Worm (Caenorhabditis elegans) whole organism, L4 larva: ENCODE measurements around the gene sod-3.

Experiments used
- F10B5.3 ChIP-seq: sonication (generic microtip); optimal IDR thresholded peaks from 2 replicates; lab custom pipeline; 2016; ENCODE audit warnings: mild to moderate bottlenecking, missing genetic modification characterization, missing compliant biosample characterization
- T20F7.1 ChIP-seq: fragments of 200-800 bp; sonication (Bioruptor generic); optimal IDR thresholded peaks from 2 replicates; lab custom pipeline; 2018; ENCODE audit warnings: mild to moderate bottlenecking, missing genetic modification characterization, missing compliant biosample characterization
- T26A8.4 ChIP-seq: fragments of 200-800 bp; sonication (Bioruptor generic); IDR thresholded peaks from 2 replicates; pipeline ENCODE4 v1.3.6; 2022; ENCODE audit warnings: missing genetic modification characterization, missing compliant biosample characterization
- Y105C5A.15 ChIP-seq: fragments of 200-800 bp; sonication (Bioruptor generic); IDR thresholded peaks from 2 replicates; pipeline ENCODE4 v1.3.6; 2022; ENCODE audit warnings: missing genetic modification characterization, missing compliant biosample characterization
- Y48G9A.11 ChIP-seq: fragments of 200-800 bp; sonication (Bioruptor generic); IDR thresholded peaks from 2 replicates; pipeline ENCODE4 v1.3.6; 2022; ENCODE audit warnings: missing genetic modification reagents, missing genetic modification characterization, missing compliant biosample characterization
- Y5F2A.4 ChIP-seq: fragments of 200-800 bp; sonication (Bioruptor generic); optimal IDR thresholded peaks from 2 replicates; lab custom pipeline; 2018; ENCODE audit warnings: mild to moderate bottlenecking, missing genetic modification characterization, missing compliant biosample characterization
- ZK337.2 ChIP-seq: fragments of 200-800 bp; sonication (Bioruptor generic); IDR thresholded peaks from 2 replicates; pipeline ENCODE4 v1.3.6; 2022; ENCODE audit warnings: missing genetic modification reagents, missing genetic modification characterization, missing compliant biosample characterization
- ama-1 ChIP-seq: fragments of 150-350 bp; optimal IDR thresholded peaks from 2 replicates; lab custom pipeline; 2014; ENCODE audit warnings: inconsistent platforms, mixed read lengths
- arid-1 ChIP-seq: fragments of 200-800 bp; sonication (Bioruptor generic); conservative IDR thresholded peaks from 2 replicates; pipeline ENCODE4 v1.3.6; 2022; ENCODE audit warnings: missing genetic modification reagents, missing genetic modification characterization, missing compliant biosample characterization
- ceh-20 ChIP-seq: fragments of 200-800 bp; sonication (Bioruptor generic); IDR thresholded peaks from 2 replicates; pipeline ENCODE4 v1.3.6; 2022; ENCODE audit warnings: missing genetic modification reagents, missing genetic modification characterization, missing compliant biosample characterization
- ceh-28 ChIP-seq: fragments of 150-350 bp; optimal IDR thresholded peaks from 2 replicates; lab custom pipeline; 2014; ENCODE audit warnings: missing biosample characterization, missing genetic modification reagents, missing genetic modification characterization
- ceh-32 ChIP-seq: sonication (generic microtip); optimal IDR thresholded peaks from 2 replicates; lab custom pipeline; 2016; ENCODE audit warnings: mild to moderate bottlenecking, missing genetic modification characterization, missing compliant biosample characterization; ENCODE audit not compliant: poor library complexity
- ceh-44 ChIP-seq: fragments of 200-800 bp; sonication (Bioruptor generic); IDR thresholded peaks from 2 replicates; pipeline ENCODE4 v1.3.6; 2022; ENCODE audit warnings: missing genetic modification reagents, missing genetic modification characterization, missing compliant biosample characterization
- ceh-82 ChIP-seq: sonication (generic microtip); optimal IDR thresholded peaks from 2 replicates; lab custom pipeline; 2017; ENCODE audit warnings: missing biosample characterization, missing genetic modification characterization
- cey-2 ChIP-seq: sonication (generic microtip); optimal IDR thresholded peaks from 3 replicates; lab custom pipeline; 2017; ENCODE audit warnings: missing genetic modification characterization, mild to moderate bottlenecking, missing compliant biosample characterization, antibody characterized with exemption, borderline replicate concordance; ENCODE audit not compliant: insufficient read depth
- daf-12 ChIP-seq: fragments of 150-350 bp; optimal IDR thresholded peaks from 2 replicates; lab custom pipeline; 2014; ENCODE audit warnings: missing biosample characterization, missing genetic modification reagents, missing genetic modification characterization
- daf-16 ChIP-seq, 3 experiments: sonication (generic microtip); optimal IDR thresholded peaks; 2 replicates each; lab custom pipeline; 2016 to 2017; ENCODE audit warnings: missing genetic modification characterization in 3 of 3, missing genetic modification reagents in 3 of 3, mild to moderate bottlenecking in 2 of 3, missing compliant biosample characterization in 2 of 3, missing biosample characterization in 1 of 3, moderate library complexity in 1 of 3
- dmd-8 ChIP-seq: fragments of 200-800 bp; sonication (Bioruptor generic); IDR thresholded peaks from 2 replicates; pipeline ENCODE4 v1.3.6; 2022; ENCODE audit warnings: missing genetic modification characterization, missing compliant biosample characterization
- dmd-9 ChIP-seq: fragments of 200-800 bp; sonication (Bioruptor generic); IDR thresholded peaks from 2 replicates; pipeline ENCODE4 v1.3.6; 2022; ENCODE audit warnings: missing genetic modification reagents, missing genetic modification characterization, missing compliant biosample characterization
- dpl-1 ChIP-seq: fragments of 150-350 bp; optimal IDR thresholded peaks from 2 replicates; lab custom pipeline; 2014; ENCODE audit warnings: missing biosample characterization, missing genetic modification reagents, missing genetic modification characterization
- egl-27 ChIP-seq: sonication (generic microtip); optimal IDR thresholded peaks from 3 replicates; lab custom pipeline; 2017; ENCODE audit warnings: missing biosample characterization, missing genetic modification reagents, missing genetic modification characterization
- hmg-1.1 ChIP-seq: fragments of 200-800 bp; sonication (Bioruptor generic); IDR thresholded peaks from 2 replicates; pipeline ENCODE4 v1.3.6; 2022; ENCODE audit warnings: missing genetic modification reagents, missing genetic modification characterization, missing compliant biosample characterization
- jun-1 ChIP-seq: fragments of 150-350 bp; optimal IDR thresholded peaks from 2 replicates; lab custom pipeline; 2014; ENCODE audit warnings: missing biosample characterization, missing genetic modification reagents, missing genetic modification characterization
- lin-1 ChIP-seq: fragments of 200-800 bp; sonication (Bioruptor generic); IDR thresholded peaks from 2 replicates; pipeline ENCODE4 v1.3.6; 2022; ENCODE audit warnings: missing genetic modification reagents, missing genetic modification characterization, missing compliant biosample characterization
- lin-13 ChIP-seq: fragments of 150-350 bp; optimal IDR thresholded peaks from 2 replicates; lab custom pipeline; 2014; ENCODE audit warnings: missing biosample characterization, missing genetic modification reagents, missing genetic modification characterization
- lin-15B ChIP-seq: fragments of 150-350 bp; sonication (generic microtip); optimal IDR thresholded peaks from 3 replicates; lab custom pipeline; 2014; ENCODE audit warnings: missing biosample characterization, missing genetic modification characterization
- madf-5 ChIP-seq, 2 experiments: fragments of 200-800 bp; sonication (Bioruptor generic); IDR thresholded peaks; 2 replicates each; pipeline ENCODE4 v1.3.6; 2022; ENCODE audit warnings: missing compliant biosample characterization in 2 of 2, missing genetic modification characterization in 2 of 2
- madf-9 ChIP-seq: fragments of 200-800 bp; sonication (Bioruptor generic); conservative IDR thresholded peaks from 2 replicates; pipeline ENCODE4 v1.3.6; 2022; ENCODE audit warnings: missing genetic modification reagents, missing genetic modification characterization, missing compliant biosample characterization
- mdl-1 ChIP-seq, 2 experiments: fragments of 150-350 bp in 1 of 2; sonication (generic microtip) in 1 of 2; optimal IDR thresholded peaks; 2 replicates each; lab custom pipeline; 2014 to 2017; ENCODE audit warnings: missing biosample characterization in 2 of 2, missing genetic modification characterization in 2 of 2
- mep-1 ChIP-seq: fragments of 150-350 bp; sonication (generic microtip); optimal IDR thresholded peaks from 3 replicates; lab custom pipeline; 2014; ENCODE audit warnings: missing biosample characterization, missing genetic modification characterization
- nhr-102 ChIP-seq: sonication (generic microtip); optimal IDR thresholded peaks from 2 replicates; lab custom pipeline; 2016; ENCODE audit warnings: mild to moderate bottlenecking, missing genetic modification characterization, moderate library complexity, missing compliant biosample characterization
- nhr-25 ChIP-seq: sonication (generic microtip); optimal IDR thresholded peaks from 2 replicates; lab custom pipeline; 2017; ENCODE audit warnings: missing genetic modification characterization, mild to moderate bottlenecking, missing compliant biosample characterization, antibody characterized with exemption, moderate library complexity, borderline replicate concordance; ENCODE audit not compliant: insufficient read depth
- nhr-41 ChIP-seq: fragments of 200-800 bp; sonication (Bioruptor generic); IDR thresholded peaks from 2 replicates; pipeline ENCODE4 v1.3.6; 2022; ENCODE audit warnings: missing genetic modification reagents, missing genetic modification characterization, missing compliant biosample characterization
- nhr-42 ChIP-seq: fragments of 200-800 bp; sonication (Bioruptor generic); IDR thresholded peaks from 2 replicates; pipeline ENCODE4 v1.3.6; 2022; ENCODE audit warnings: missing genetic modification characterization, missing compliant biosample characterization
- nhr-6 ChIP-seq: fragments of 150-350 bp; optimal IDR thresholded peaks from 2 replicates; lab custom pipeline; 2014; ENCODE audit warnings: missing biosample characterization, missing genetic modification characterization
- nhr-77 ChIP-seq: fragments of 150-350 bp; optimal IDR thresholded peaks from 2 replicates; lab custom pipeline; 2014; ENCODE audit warnings: missing biosample characterization, missing genetic modification characterization
- rbr-2 ChIP-seq: sonication (generic microtip); optimal IDR thresholded peaks from 2 replicates; lab custom pipeline; 2016; ENCODE audit warnings: missing genotype, missing genetic modification characterization, missing compliant biosample characterization
- set-16 ChIP-seq: fragments of 200-800 bp; sonication (Bioruptor generic); IDR thresholded peaks from 2 replicates; pipeline ENCODE4 v1.3.6; 2022; ENCODE audit warnings: missing genetic modification reagents, missing genetic modification characterization, missing compliant biosample characterization
- snpc-1.2 ChIP-seq: fragments of 200-800 bp; sonication (Bioruptor generic); IDR thresholded peaks from 2 replicates; pipeline ENCODE4 v1.3.6; 2022; ENCODE audit warnings: missing genetic modification reagents, missing genetic modification characterization, missing compliant biosample characterization
- snpc-4 ChIP-seq: fragments of 150-350 bp; optimal IDR thresholded peaks from 2 replicates; lab custom pipeline; 2014; ENCODE audit warnings: missing biosample characterization, missing genetic modification characterization
- spr-3 ChIP-seq: fragments of 200-800 bp; sonication (Bioruptor generic); optimal IDR thresholded peaks from 2 replicates; lab custom pipeline; 2018; ENCODE audit warnings: mild to moderate bottlenecking, missing genetic modification characterization, missing compliant biosample characterization
- tag-97 ChIP-seq: fragments of 200-800 bp; sonication (Bioruptor generic); IDR thresholded peaks from 2 replicates; pipeline ENCODE4 v1.3.6; 2022; ENCODE audit warnings: missing genetic modification characterization, missing compliant biosample characterization
- tra-1 ChIP-seq: fragments of 200-800 bp; sonication (Bioruptor generic); IDR thresholded peaks from 2 replicates; pipeline ENCODE4 v1.3.6; 2022; ENCODE audit warnings: missing genetic modification reagents, missing genetic modification characterization, missing compliant biosample characterization
- unc-39 ChIP-seq: sonication (generic microtip); optimal IDR thresholded peaks from 2 replicates; lab custom pipeline; 2017; ENCODE audit warnings: missing biosample characterization, missing genetic modification characterization
- unc-62 ChIP-seq, 3 experiments: fragments of 150-350 bp in 1 of 3; sonication (generic microtip); optimal IDR thresholded peaks in 2 of 3; peaks in 1 of 3; 1 replicate in 1 of 3; 2 replicates in 2 of 3; lab custom pipeline; 2014 to 2017; ENCODE audit warnings: missing biosample characterization in 3 of 3, missing genetic modification characterization in 3 of 3, missing genetic modification reagents in 3 of 3, missing genotype in 1 of 3
- vab-7 ChIP-seq: fragments of 200-800 bp; sonication (Bioruptor generic); IDR thresholded peaks from 2 replicates; pipeline ENCODE4 v1.3.6; 2022; ENCODE audit warnings: missing genetic modification reagents, missing genetic modification characterization, missing compliant biosample characterization
- zag-1 ChIP-seq: fragments of 150-350 bp; optimal IDR thresholded peaks from 2 replicates; lab custom pipeline; 2014; ENCODE audit warnings: missing biosample characterization, missing genetic modification characterization
- zip-2 ChIP-seq: fragments of 150-350 bp; optimal IDR thresholded peaks from 2 replicates; lab custom pipeline; 2014; ENCODE audit warnings: missing biosample characterization, missing genetic modification characterization
- ztf-11 ChIP-seq: fragments of 150-350 bp; optimal IDR thresholded peaks from 2 replicates; lab custom pipeline; 2014; ENCODE audit warnings: missing biosample characterization, missing genetic modification characterization
- ztf-7 ChIP-seq: fragments of 150-350 bp; optimal IDR thresholded peaks from 2 replicates; lab custom pipeline; 2014; ENCODE audit warnings: missing biosample characterization, missing genetic modification characterization

sod-3 gene

ce11 chrX:17063749-17064252 lies 28.8 kb upstream of the sod-3 start (continued):
- TF ChIP-seq unc-62 (GFP tag; optimal IDR thresholded peaks at IDR 0.05 in 1 of 2; lab: Kevin White, UChicago), result peak in 1 of 2 experiments; percentile 94
- no peak for TF ChIP-seq unc-62 (tag; optimal IDR thresholded peaks at IDR 0.05; lab: Kevin White, UChicago)
- no peak for TF ChIP-seq snpc-1.2 (GFP tag; lab: Robert Waterston, UW)
- no peak for TF ChIP-seq ztf-11 (tag; lab: Kevin White, UChicago)
- TF ChIP-seq mep-1 (tag; lab: Kevin White, UChicago), result peak; percentile 58
- no peak for TF ChIP-seq snpc-4 (tag; lab: Kevin White, UChicago)
- TF ChIP-seq Y48G9A.11 (GFP tag; lab: Robert Waterston, UW), result no peak
- peak; percentile 46; the same call in 1 of the 2 replicates for TF ChIP-seq madf-9
- no peak for TF ChIP-seq ceh-32 (tag; lab: Kevin White, UChicago)
- TF ChIP-seq ceh-44 (GFP tag; lab: Robert Waterston, UW), result no peak
- TF ChIP-seq cey-2 (tag; lab: Kevin White, UChicago), result peak; percentile 84
- no peak for TF ChIP-seq Y105C5A.15
- peak; percentile 63 for TF ChIP-seq lin-1 (GFP tag; lab: Robert Waterston, UW)
- 0 out of 2 replicates have a peak, but pooled peaks have one; percentile 8 for TF ChIP-seq set-16 (GFP tag; lab: Robert Waterston, UW)
- TF ChIP-seq ztf-7 (tag; lab: Kevin White, UChicago), result no peak
- TF ChIP-seq nhr-77 (tag; lab: Kevin White, UChicago), result peak; percentile 75
- no peak for TF ChIP-seq spr-3 (GFP tag; lab: Kevin White, UChicago)
- TF ChIP-seq dmd-8 (GFP tag; lab: Robert Waterston, UW), result no peak
- TF ChIP-seq hmg-1.1 (GFP tag; lab: Robert Waterston, UW), result peak; percentile 51; the same call in 1 of the 2 replicates
- TF ChIP-seq T26A8.4 (GFP tag; lab: Robert Waterston, UW), result peak; percentile 53; the same call in 1 of the 2 replicates
- peak; percentile 35; the same call in 1 of the 2 replicates for TF ChIP-seq ceh-20 (GFP tag; lab: Robert Waterston, UW)
- no peak for TF ChIP-seq arid-1 (GFP tag; lab: Robert Waterston, UW)
- TF ChIP-seq vab-7 (GFP tag; lab: Robert Waterston, UW), result no peak
- no peak for TF ChIP-seq dmd-9 (GFP tag; lab: Robert Waterston, UW)
- TF ChIP-seq lin-13 (GFP tag; lab: Kevin White, UChicago), result peak; percentile 21
- TF ChIP-seq mdl-1 (tag; optimal IDR thresholded peaks at IDR 0.05; lab: Kevin White, UChicago), result peak; percentile 82 to 99
- peak; percentile 42 for TF ChIP-seq nhr-102 (tag; lab: Kevin White, UChicago)
- no peak for TF ChIP-seq ceh-28 (tag; lab: Kevin White, UChicago)
- TF ChIP-seq zip-2 (tag; lab: Kevin White, UChicago), result no peak
- no peak for TF ChIP-seq tag-97
- no peak for TF ChIP-seq nhr-6 (tag; lab: Kevin White, UChicago)
- TF ChIP-seq tra-1 (GFP tag; lab: Robert Waterston, UW), result peak; percentile 93
- TF ChIP-seq madf-5 (GFP tag; IDR thresholded peaks at IDR 0.05; lab: Robert Waterston, UW), result no peak
- TF ChIP-seq zag-1 (tag; lab: Kevin White, UChicago), result no peak
- TF ChIP-seq daf-16 (GFP tag; optimal IDR thresholded peaks at IDR 0.05; lab: Kevin White, UChicago), result no peak
- peak; percentile 94 for TF ChIP-seq daf-16 (tag; optimal IDR thresholded peaks at IDR 0.05; lab: Kevin White, UChicago)
- no peak for TF ChIP-seq nhr-41 (GFP tag; lab: Robert Waterston, UW)
- peak; percentile 71 for TF ChIP-seq T20F7.1 (GFP tag; lab: Kevin White, UChicago)
- TF ChIP-seq dpl-1 (GFP tag; lab: Kevin White, UChicago), result no peak
- no peak for TF ChIP-seq Y5F2A.4 (GFP tag; lab: Kevin White, UChicago)
- TF ChIP-seq lin-15B (tag; lab: Kevin White, UChicago), result no peak
- TF ChIP-seq daf-12 (tag; lab: Kevin White, UChicago), result no peak
- no peak for TF ChIP-seq F10B5.3 (tag; lab: Kevin White, UChicago)
- TF ChIP-seq nhr-42 (GFP tag; lab: Robert Waterston, UW), result no peak
- no peak for TF ChIP-seq nhr-25 (tag; lab: Kevin White, UChicago)
- TF ChIP-seq rbr-2 (tag; lab: Kevin White, UChicago), result no peak
- no peak for TF ChIP-seq egl-27 (tag; lab: Kevin White, UChicago)
- TF ChIP-seq unc-39, result no peak
- TF ChIP-seq ama-1 (lab: Kevin White, UChicago), result peak; percentile 2
- no peak for TF ChIP-seq ZK337.2
- TF ChIP-seq ceh-82 (tag; lab: Kevin White, UChicago), result no peak
- TF ChIP-seq jun-1, result peak; percentile 16
